Worm (Caenorhabditis elegans): Measurements from ENCODE around the gene F56C3.3.

- TF ChIP-seq elt-3 (tag; optimal IDR thresholded peaks at IDR 0.05) (no peak), nhr-47 (tag; optimal IDR thresholded peaks at IDR 0.05) (no peak), pqm-1 (tag; optimal IDR thresholded peaks at IDR 0.05) (no peak), fos-1 (tag; optimal IDR thresholded peaks at IDR 0.05) (no peak), zag-1 (tag; optimal IDR thresholded peaks at IDR 0.05) (no peak), mep-1 (tag; optimal IDR thresholded peaks at IDR 0.05) (no peak), nhr-77 (tag; optimal IDR thresholded peaks at IDR 0.05) (no peak)
Observed at ce11 chrX:1401259-1401658, 43.1 kb upstream of the F56C3.3 start, which contains the start of gene ZK402.5.
